Worm (Caenorhabditis elegans): ENCODE measurements around the gene R02F2.6.

The R02F2.6 gene

ce11 chrIII:5461079-5461478 is 17.6 kb downstream of the R02F2.6 start, which contains the start of gene F48E8.3:
Gene F48E8.3, plus strand, starts transcription at chrIII:5461379.
- TF ChIP-seq aly-2 (tag; optimal IDR thresholded peaks at IDR 0.05) (no peak), efl-3 (GFP tag; optimal IDR thresholded peaks at IDR 0.05) (no peak), ets-5 (GFP tag; IDR thresholded peaks at IDR 0.05) (no peak), lin-35 (GFP tag; optimal IDR thresholded peaks at IDR 0.05) (no peak), sptf-1 (tag; optimal IDR thresholded peaks at IDR 0.05) (no peak), sup-37 (GFP tag; optimal IDR thresholded peaks at IDR 0.05) (no peak), ceh-8 (GFP tag; optimal IDR thresholded peaks at IDR 0.05) (no peak), pag-3 (tag; optimal IDR thresholded peaks at IDR 0.05; ENCODE audit: borderline replicate concordance, insufficient read depth) (no peak), hlh-17 (GFP tag; optimal IDR thresholded peaks at IDR 0.05; ENCODE audit: borderline replicate concordance) (no peak), snpc-4 (tag; optimal IDR thresholded peaks at IDR 0.05) (no peak), nhr-90 (tag; optimal IDR thresholded peaks at IDR 0.05; ENCODE audit: poor library complexity) (no peak), F16B12.6 (tag; optimal IDR thresholded peaks at IDR 0.05) (no peak), unc-98 (GFP tag; IDR thresholded peaks at IDR 0.05) (no peak), tbx-2 (tag; optimal IDR thresholded peaks at IDR 0.05) (no peak), mep-1 (tag; optimal IDR thresholded peaks at IDR 0.05) (no peak), fkh-4 (tag; optimal IDR thresholded peaks at IDR 0.05; ENCODE audit: borderline replicate concordance) (no peak)

ce11 chrIII:5453290-5453689 is 25.4 kb downstream of the R02F2.6 start, which contains the start of gene F48E8.4:
Gene F48E8.4, plus strand, starts transcription at chrIII:5453590.
- TF ChIP-seq efl-1 (optimal IDR thresholded peaks at IDR 0.05) (no peak), efl-1 (GFP tag; optimal IDR thresholded peaks at IDR 0.05 in 1 of 2) (peak in 1 of 2 experiments; percentile 82), lin-13 (GFP tag; optimal IDR thresholded peaks at IDR 0.05) (no peak), nhr-47 (tag; optimal IDR thresholded peaks at IDR 0.05) (no peak), dsc-1 (tag; optimal IDR thresholded peaks at IDR 0.05) (no peak), mab-9 (GFP tag; IDR thresholded peaks at IDR 0.05) (no peak), nhr-84 (tag; optimal IDR thresholded peaks at IDR 0.05) (no peak)

- TF ChIP-seq nhr-85 (tag) (no peak), efl-1 (optimal IDR thresholded peaks at IDR 0.05) (no peak), efl-1 (GFP tag; optimal IDR thresholded peaks at IDR 0.05 in 1 of 2) (peak in 1 of 2 experiments; percentile 35)
These were observed 28.3 kb downstream of the R02F2.6 start, which contains the start of gene paa-1 for ce11 chrIII:5450430-5450829. Gene paa-1, plus strand, starts transcription at chrIII:5450730.

ce11 chrIII:5449762-5450308 is 28.9 kb downstream of the R02F2.6 start, which contains the start of gene F48E8.8:
Gene F48E8.8, minus strand, starts transcription at chrIII:5449812.
- peak; percentile 56 for TF ChIP-seq swsn-7 (tag; optimal IDR thresholded peaks at IDR 0.05)
- TF ChIP-seq lin-14 (GFP tag; optimal IDR thresholded peaks at IDR 0.05), result peak; percentile 80
- peak; percentile 33 for TF ChIP-seq isw-1 (GFP tag; IDR thresholded peaks at IDR 0.05)
- peak; percentile 77 to 83 for TF ChIP-seq efl-1 (optimal IDR thresholded peaks at IDR 0.05)
- peak; percentile 65 to 96 for TF ChIP-seq efl-1 (GFP tag; optimal IDR thresholded peaks at IDR 0.05 in 1 of 2)
- no peak for TF ChIP-seq ceh-90 (tag; optimal IDR thresholded peaks at IDR 0.05)
- TF ChIP-seq snu-23 (GFP tag; optimal IDR thresholded peaks at IDR 0.05), result peak; percentile 66
- TF ChIP-seq zip-4 (GFP tag; optimal IDR thresholded peaks at IDR 0.05), result no peak
- no peak for TF ChIP-seq irx-1 (tag; optimal IDR thresholded peaks at IDR 0.05)
- TF ChIP-seq mef-2 (tag; optimal IDR thresholded peaks at IDR 0.05), result no peak
- peak; percentile 9 to 58 (median 49) for TF ChIP-seq ceh-82 (tag; optimal IDR thresholded peaks at IDR 0.05)
- TF ChIP-seq lin-15B (tag; optimal IDR thresholded peaks at IDR 0.05), result peak; percentile 19
- TF ChIP-seq nhr-85 (tag), result peak; percentile 70
- peak; percentile 69 for TF ChIP-seq nhr-47 (tag; optimal IDR thresholded peaks at IDR 0.05)
- peak; percentile 14 for TF ChIP-seq nhr-77 (tag; optimal IDR thresholded peaks at IDR 0.05)
- TF ChIP-seq dpl-1 (GFP tag; optimal IDR thresholded peaks at IDR 0.05), result peak; percentile 34 to 63 (median 62)
- TF ChIP-seq F16B12.6 (tag; optimal IDR thresholded peaks at IDR 0.05), result peak; percentile 79
- TF ChIP-seq hlh-17 (GFP tag; optimal IDR thresholded peaks at IDR 0.05; ENCODE audit: borderline replicate concordance), result no peak
- TF ChIP-seq fkh-10 (GFP tag; optimal IDR thresholded peaks at IDR 0.05), result no peak
- TF ChIP-seq rnt-1 (tag; optimal IDR thresholded peaks at IDR 0.05), result peak; percentile 83
- 0 out of 2 replicates have a peak, but pooled peaks have one; percentile 36 for TF ChIP-seq nhr-19 (GFP tag; conservative IDR thresholded peaks at IDR 0.05)
- no peak for TF ChIP-seq blmp-1 (tag; optimal IDR thresholded peaks at IDR 0.05)
- TF ChIP-seq ets-5 (GFP tag; IDR thresholded peaks at IDR 0.05), result no peak
- no peak for TF ChIP-seq ceh-8 (GFP tag; optimal IDR thresholded peaks at IDR 0.05)
- TF ChIP-seq jun-1 (tag; optimal IDR thresholded peaks at IDR 0.05), result peak; percentile 3
- peak; percentile 50 for TF ChIP-seq nhr-20 (tag; optimal IDR thresholded peaks at IDR 0.05)
- TF ChIP-seq skn-1 (tag; optimal IDR thresholded peaks at IDR 0.05), result peak; percentile 55
- TF ChIP-seq nhr-84 (tag; optimal IDR thresholded peaks at IDR 0.05), result no peak
- no peak for TF ChIP-seq lin-39 (tag; optimal IDR thresholded peaks at IDR 0.05)
- peak in 1 of 2 experiments; percentile 34 for TF ChIP-seq mdl-1 (tag; optimal IDR thresholded peaks at IDR 0.05)
- peak; percentile 65 to 69 for TF ChIP-seq lin-35 (GFP tag; optimal IDR thresholded peaks at IDR 0.05)

Measured in whole organism, L1 larva.